Worm (Caenorhabditis elegans): ENCODE measurements around the gene F09E5.3.

F09E5.3 gene

DNA sequence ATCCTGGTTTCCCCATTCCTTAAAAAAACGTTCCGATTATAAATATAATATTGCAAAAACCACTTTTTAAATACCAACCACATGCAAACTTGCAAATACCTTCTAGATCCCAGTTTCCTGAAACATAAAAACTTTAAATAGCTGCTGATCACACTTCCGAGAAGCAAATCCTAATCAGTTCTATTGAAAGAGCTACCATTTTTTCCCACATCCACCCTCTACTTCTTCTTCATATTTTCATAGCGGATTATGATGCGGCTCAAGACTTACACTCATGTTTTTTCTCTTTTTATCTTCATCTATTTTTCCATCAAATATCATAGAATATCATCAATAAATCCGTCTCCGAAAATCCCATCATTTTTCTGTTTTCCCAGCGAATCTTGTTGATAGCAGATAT, 46.9 kb upstream of the F09E5.3 start (continued):
- TF ChIP-seq elt-2 (tag; optimal IDR thresholded peaks at IDR 0.05) (no peak), sup-37 (GFP tag; optimal IDR thresholded peaks at IDR 0.05) (no peak), dsc-1 (tag; optimal IDR thresholded peaks at IDR 0.05) (peak; percentile 99), hlh-17 (GFP tag; optimal IDR thresholded peaks at IDR 0.05; ENCODE audit: borderline replicate concordance) (no peak), fkh-10 (GFP tag; optimal IDR thresholded peaks at IDR 0.05) (no peak), aha-1 (tag; optimal IDR thresholded peaks at IDR 0.05) (no peak), ces-1 (GFP tag; optimal IDR thresholded peaks at IDR 0.05) (no peak), xbp-1 (tag; optimal IDR thresholded peaks at IDR 0.05) (no peak), egl-27 (tag; optimal IDR thresholded peaks at IDR 0.05) (no peak), fkh-4 (tag; optimal IDR thresholded peaks at IDR 0.05; ENCODE audit: borderline replicate concordance) (no peak), jun-1 (tag; optimal IDR thresholded peaks at IDR 0.05) (no peak), elt-3 (tag; optimal IDR thresholded peaks at IDR 0.05) (no peak), nhr-12 (tag; optimal IDR thresholded peaks at IDR 0.05) (no peak), pag-3 (tag; optimal IDR thresholded peaks at IDR 0.05; ENCODE audit: borderline replicate concordance, insufficient read depth) (no peak), fkh-8 (tag; optimal IDR thresholded peaks at IDR 0.05) (peak; percentile 57), pqm-1 (tag; optimal IDR thresholded peaks at IDR 0.05) (no peak), F16B12.6 (tag; optimal IDR thresholded peaks at IDR 0.05) (no peak), lsy-2 (tag; optimal IDR thresholded peaks at IDR 0.05) (no peak), unc-98 (GFP tag; IDR thresholded peaks at IDR 0.05) (no peak), nhr-237 (tag; optimal IDR thresholded peaks at IDR 0.05) (no peak), ceh-82 (tag; optimal IDR thresholded peaks at IDR 0.05) (no peak), hlh-4 (tag; optimal IDR thresholded peaks at IDR 0.05) (no peak), unc-130 (tag; optimal IDR thresholded peaks at IDR 0.05) (no peak), mep-1 (tag; optimal IDR thresholded peaks at IDR 0.05) (no peak), fos-1 (tag; optimal IDR thresholded peaks at IDR 0.05) (no peak), lin-15B (tag; optimal IDR thresholded peaks at IDR 0.05) (no peak), zag-1 (tag; optimal IDR thresholded peaks at IDR 0.05) (no peak), ztf-11 (tag; optimal IDR thresholded peaks at IDR 0.05) (no peak), pax-3 (tag; optimal IDR thresholded peaks at IDR 0.05) (peak; percentile 72), lir-3 (tag; optimal IDR thresholded peaks at IDR 0.05; ENCODE audit: poor library complexity) (no peak), snu-23 (GFP tag; optimal IDR thresholded peaks at IDR 0.05) (no peak), nhr-28 (tag; optimal IDR thresholded peaks at IDR 0.05) (no peak), nhr-19 (GFP tag; conservative IDR thresholded peaks at IDR 0.05) (no peak), nhr-47 (tag; optimal IDR thresholded peaks at IDR 0.05) (peak; percentile 60), ets-5 (GFP tag; IDR thresholded peaks at IDR 0.05) (0 out of 2 replicates have a peak, but pooled peaks have one; percentile 82), nhr-11 (tag; optimal IDR thresholded peaks at IDR 0.05) (peak; percentile 19), ama-1 (optimal IDR thresholded peaks at IDR 0.05) (no peak), unc-86 (tag; optimal IDR thresholded peaks at IDR 0.05) (no peak)

DNA sequence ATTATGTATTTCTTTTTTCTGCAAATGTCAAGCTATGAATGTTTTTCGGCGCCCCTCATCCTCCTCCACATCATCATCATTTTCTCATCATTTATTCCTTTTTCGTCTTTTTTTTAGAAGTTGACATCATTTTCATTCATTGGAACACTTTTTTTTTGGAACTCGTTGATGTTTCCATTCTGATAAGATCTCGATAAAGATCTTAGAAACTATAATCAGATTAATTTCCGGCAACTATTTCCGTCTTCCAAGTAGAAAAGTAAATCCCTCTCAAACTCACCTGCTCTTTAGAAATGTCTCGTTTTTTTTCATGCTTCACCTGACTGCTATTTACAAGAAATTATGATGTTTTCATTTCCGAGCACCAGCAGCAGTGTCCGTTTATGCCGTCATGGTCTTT, 44.9 kb upstream of the F09E5.3 start:
- TF ChIP-seq mdl-1 (tag; optimal IDR thresholded peaks at IDR 0.05) (no peak), lin-35 (GFP tag; optimal IDR thresholded peaks at IDR 0.05) (no peak), nhr-71 (tag; optimal IDR thresholded peaks at IDR 0.05) (peak; percentile 75), nhr-11 (tag; optimal IDR thresholded peaks at IDR 0.05) (peak; percentile 41), sup-37 (GFP tag; optimal IDR thresholded peaks at IDR 0.05) (no peak), mab-9 (GFP tag; IDR thresholded peaks at IDR 0.05) (no peak), lin-14 (GFP tag; optimal IDR thresholded peaks at IDR 0.05) (peak; percentile 54), swsn-7 (tag; optimal IDR thresholded peaks at IDR 0.05) (peak; percentile 2), unc-98 (GFP tag; IDR thresholded peaks at IDR 0.05) (no peak), ceh-82 (tag; optimal IDR thresholded peaks at IDR 0.05) (no peak), dpl-1 (GFP tag; optimal IDR thresholded peaks at IDR 0.05) (no peak), unc-30 (tag; optimal IDR thresholded peaks at IDR 0.05) (no peak), unc-62 (GFP tag; optimal IDR thresholded peaks at IDR 0.05) (no peak), lin-39 (tag; optimal IDR thresholded peaks at IDR 0.05) (no peak), skn-1 (tag; optimal IDR thresholded peaks at IDR 0.05) (no peak), C16A3.4 (tag; optimal IDR thresholded peaks at IDR 0.05) (no peak), efl-1 (optimal IDR thresholded peaks at IDR 0.05) (no peak), efl-1 (GFP tag; optimal IDR thresholded peaks at IDR 0.05 in 1 of 2) (peak in 1 of 2 experiments; percentile 36), dsc-1 (tag; optimal IDR thresholded peaks at IDR 0.05) (peak; percentile 89), nhr-28 (tag; optimal IDR thresholded peaks at IDR 0.05) (no peak), fkh-8 (tag; optimal IDR thresholded peaks at IDR 0.05) (peak; percentile 84), mep-1 (tag; optimal IDR thresholded peaks at IDR 0.05) (peak; percentile 27), snu-23 (GFP tag; optimal IDR thresholded peaks at IDR 0.05) (no peak), nhr-12 (tag; optimal IDR thresholded peaks at IDR 0.05) (no peak), egl-13 (tag; optimal IDR thresholded peaks at IDR 0.05) (peak; percentile 39)
